Worm (Caenorhabditis elegans) whole organism, early embryonic: ENCODE data around the gene dnj-16.

Experiments
- B0310.2 ChIP-seq: sonication (generic microtip); optimal IDR thresholded peaks from 2 replicates; lab custom pipeline; 2016; ENCODE audit warnings: mild to moderate bottlenecking, missing genetic modification characterization, missing compliant biosample characterization
- F13C5.2 ChIP-seq: sonication (generic microtip); optimal IDR thresholded peaks from 2 replicates; lab custom pipeline; 2017; ENCODE audit warnings: mild to moderate bottlenecking, missing genetic modification characterization, inconsistent platforms, missing compliant biosample characterization
- aly-1 ChIP-seq: sonication (generic microtip); optimal IDR thresholded peaks from 2 replicates; lab custom pipeline; 2016; ENCODE audit warnings: missing genetic modification characterization, missing compliant biosample characterization
- ama-1 ChIP-seq: fragments of 150-350 bp; optimal IDR thresholded peaks from 2 replicates; lab custom pipeline; 2014
- ceh-13 ChIP-seq: fragments of 200-800 bp; sonication (Bioruptor generic); optimal IDR thresholded peaks from 2 replicates; lab custom pipeline; 2018; ENCODE audit warnings: mild to moderate bottlenecking, missing genetic modification characterization, missing compliant biosample characterization
- ceh-36 ChIP-seq: sonication (generic microtip); optimal IDR thresholded peaks from 2 replicates; lab custom pipeline; 2016; ENCODE audit warnings: missing genetic modification characterization, inconsistent platforms, missing compliant biosample characterization
- ets-7 ChIP-seq: sonication (generic microtip); optimal IDR thresholded peaks from 2 replicates; lab custom pipeline; 2016; ENCODE audit warnings: missing genotype, missing genetic modification characterization, missing compliant biosample characterization
- flt-1 ChIP-seq: fragments of 200-800 bp; sonication (Bioruptor generic); IDR thresholded peaks from 2 replicates; pipeline ENCODE4 v1.3.6; 2022; ENCODE audit warnings: missing genetic modification characterization, missing compliant biosample characterization
- hmbx-1 ChIP-seq: sonication (generic microtip); optimal IDR thresholded peaks from 2 replicates; lab custom pipeline; 2016; ENCODE audit warnings: mild to moderate bottlenecking, missing genetic modification characterization, missing compliant biosample characterization
- hmg-4 ChIP-seq: fragments of 200-800 bp; sonication (Bioruptor generic); optimal IDR thresholded peaks from 2 replicates; lab custom pipeline; 2018; ENCODE audit warnings: mild to moderate bottlenecking, missing genetic modification characterization, missing compliant biosample characterization
- hnd-1 ChIP-seq: sonication (generic microtip); optimal IDR thresholded peaks from 2 replicates; lab custom pipeline; 2016; ENCODE audit warnings: missing genetic modification characterization, missing compliant biosample characterization
- pes-1 ChIP-seq: fragments of 200-800 bp; sonication (Bioruptor generic); IDR thresholded peaks from 2 replicates; pipeline ENCODE4 v1.3.6; 2022; ENCODE audit warnings: missing genetic modification reagents, missing genetic modification characterization, missing compliant biosample characterization
- scrt-1 ChIP-seq: fragments of 200-800 bp; sonication (Bioruptor generic); IDR thresholded peaks from 2 replicates; pipeline ENCODE4 v1.3.6; 2022; ENCODE audit warnings: missing genetic modification characterization, missing compliant biosample characterization
- sea-1 ChIP-seq: fragments of 200-800 bp; sonication (Bioruptor generic); conservative IDR thresholded peaks from 2 replicates; pipeline ENCODE4 v1.3.6; 2022; ENCODE audit warnings: missing genetic modification characterization, missing compliant biosample characterization
- tbx-11 ChIP-seq: fragments of 200-800 bp; sonication (Bioruptor generic); IDR thresholded peaks from 2 replicates; pipeline ENCODE4 v1.3.6; 2022; ENCODE audit warnings: missing genetic modification characterization, missing compliant biosample characterization
- tbx-37 ChIP-seq: fragments of 200-800 bp; sonication (Bioruptor generic); conservative IDR thresholded peaks from 2 replicates; pipeline ENCODE4 v1.3.6; 2022; ENCODE audit warnings: missing genetic modification reagents, missing genetic modification characterization, missing compliant biosample characterization
- tra-4 ChIP-seq: sonication (generic microtip); optimal IDR thresholded peaks from 2 replicates; lab custom pipeline; 2017; ENCODE audit warnings: missing genetic modification characterization, missing compliant biosample characterization

The dnj-16 gene

DNA sequence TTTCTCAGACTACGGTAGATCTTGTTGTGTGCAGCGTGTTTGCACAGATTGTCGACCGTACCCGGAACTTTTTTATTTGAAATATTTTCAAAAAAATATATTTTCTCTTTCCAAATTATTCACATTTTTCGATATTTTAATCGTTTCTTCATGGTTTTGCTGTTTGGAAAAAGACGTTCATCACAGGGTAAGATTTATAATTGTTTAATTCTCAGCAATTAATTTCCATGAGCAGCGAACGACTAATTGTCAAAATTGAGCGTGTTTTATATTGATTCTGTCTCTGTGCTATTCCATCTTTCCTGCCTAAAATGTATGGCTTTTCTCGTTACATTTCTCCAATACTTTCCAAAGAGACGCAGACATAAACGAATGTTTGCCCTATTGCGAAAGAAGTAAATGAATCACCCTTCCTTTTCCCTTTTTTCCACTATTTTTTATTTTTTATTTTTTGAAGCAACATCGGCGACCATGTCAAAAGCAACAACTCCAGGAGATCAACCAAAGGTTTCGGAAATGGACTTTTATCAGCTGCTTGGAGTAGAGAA, at the start of gene dnj-16:
Gene dnj-16 (plus strand): TSS at position 51 of the 548 bp plus-strand sequence.
- no peak for TF ChIP-seq aly-1 (tag; lab: Kevin White, UChicago)
- no peak for TF ChIP-seq hmg-4 (GFP tag; lab: Kevin White, UChicago)
- peak; percentile 9 for TF ChIP-seq F13C5.2

DNA sequence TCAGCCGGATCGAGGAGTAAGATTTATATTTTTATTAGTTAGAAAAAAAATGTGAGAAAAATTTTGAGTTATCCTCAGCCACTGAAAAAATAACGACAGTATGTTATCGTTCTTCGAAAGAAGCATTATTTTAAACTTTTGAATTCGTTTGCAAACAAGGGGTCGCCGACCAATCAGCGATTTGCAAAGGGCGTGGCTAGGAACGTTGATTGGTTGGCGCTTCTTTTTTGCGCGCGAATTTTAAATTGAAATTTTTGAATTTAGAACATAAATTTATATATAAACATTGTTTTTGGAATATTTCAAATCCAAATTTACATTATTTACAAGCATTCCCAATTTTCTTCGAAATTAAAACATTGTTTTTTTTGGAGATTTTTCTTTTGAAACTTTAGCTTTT, 47.8 kb upstream of the dnj-16 start:
- TF ChIP-seq ceh-36 (tag; lab: Kevin White, UChicago) (no peak), ets-7 (no peak), scrt-1 (no peak), sea-1 (GFP tag; lab: Robert Waterston, UW) (no peak), tbx-37 (GFP tag; lab: Robert Waterston, UW) (no peak), hmg-4 (GFP tag; lab: Kevin White, UChicago) (no peak), F13C5.2 (no peak), tra-4 (no peak), ceh-13 (GFP tag; lab: Kevin White, UChicago) (no peak), flt-1 (GFP tag; lab: Robert Waterston, UW) (no peak), ama-1 (lab: Kevin White, UChicago) (no peak), pes-1 (GFP tag; lab: Robert Waterston, UW) (no peak)

DNA sequence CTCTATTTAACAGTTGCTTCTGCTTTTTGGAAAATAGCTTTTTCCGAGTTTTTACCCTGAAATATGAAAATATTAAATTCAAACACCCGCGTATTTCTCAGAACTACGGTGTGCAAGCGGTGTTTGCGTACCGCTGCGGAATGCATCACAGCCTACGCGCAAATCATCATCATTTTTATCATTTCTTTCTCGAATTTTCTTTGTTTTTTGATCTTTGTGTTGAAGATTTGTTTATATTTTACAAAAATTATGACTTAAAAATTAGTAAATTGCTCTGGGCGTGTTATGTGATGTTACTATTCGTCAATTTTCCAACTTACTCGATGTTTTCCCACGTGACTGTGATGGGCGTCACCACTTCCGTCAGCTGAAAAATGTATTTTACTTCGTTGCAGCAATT, 40.0 kb upstream of the dnj-16 start:
- no peak for TF ChIP-seq hnd-1 (tag; lab: Kevin White, UChicago)
- TF ChIP-seq ets-7: no peak
- TF ChIP-seq ceh-36 (tag; lab: Kevin White, UChicago): no peak
- no peak for TF ChIP-seq ceh-13 (GFP tag; lab: Kevin White, UChicago)
- TF ChIP-seq F13C5.2: peak; percentile 64
- TF ChIP-seq pes-1 (GFP tag; lab: Robert Waterston, UW): no peak
- TF ChIP-seq tbx-37 (GFP tag; lab: Robert Waterston, UW): no peak

DNA sequence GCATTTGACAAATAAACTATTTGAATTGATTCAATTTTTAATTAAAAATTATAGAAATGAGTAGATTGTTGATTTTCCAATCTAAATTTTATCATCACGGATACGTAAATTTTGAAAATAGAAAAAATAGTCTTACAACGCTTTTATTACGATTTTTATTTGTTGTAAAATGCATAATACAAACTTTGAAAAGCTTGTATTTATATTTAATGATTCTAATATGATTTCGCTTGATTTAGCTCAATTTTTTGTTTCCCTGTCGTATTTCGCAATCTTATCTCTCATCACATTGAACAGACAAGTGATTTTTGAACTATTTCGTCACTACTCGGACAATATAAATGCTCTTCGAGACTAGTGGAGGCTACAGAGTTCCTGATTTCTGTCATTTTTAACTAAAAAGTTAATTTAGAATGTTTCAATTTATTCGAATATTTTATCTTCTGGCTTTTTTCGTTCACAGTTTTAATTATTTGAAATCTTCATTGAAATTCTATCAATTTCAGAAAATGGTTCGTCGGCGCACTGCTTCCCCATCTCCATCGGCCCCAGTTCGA, 39.3 kb upstream of the dnj-16 start, which contains the start of the genes wht-3 and har-1:
Gene wht-3 (minus strand): TSS at position 51 of the 557 bp plus-strand sequence.
Gene har-1 (plus strand): TSS at position 507 of the 557 bp plus-strand sequence.
- TF ChIP-seq hmg-4 (GFP tag; lab: Kevin White, UChicago) (no peak), F13C5.2 (no peak), tbx-37 (GFP tag; lab: Robert Waterston, UW) (no peak), ceh-13 (GFP tag; lab: Kevin White, UChicago) (no peak), ets-7 (no peak), pes-1 (GFP tag; lab: Robert Waterston, UW) (no peak)

DNA sequence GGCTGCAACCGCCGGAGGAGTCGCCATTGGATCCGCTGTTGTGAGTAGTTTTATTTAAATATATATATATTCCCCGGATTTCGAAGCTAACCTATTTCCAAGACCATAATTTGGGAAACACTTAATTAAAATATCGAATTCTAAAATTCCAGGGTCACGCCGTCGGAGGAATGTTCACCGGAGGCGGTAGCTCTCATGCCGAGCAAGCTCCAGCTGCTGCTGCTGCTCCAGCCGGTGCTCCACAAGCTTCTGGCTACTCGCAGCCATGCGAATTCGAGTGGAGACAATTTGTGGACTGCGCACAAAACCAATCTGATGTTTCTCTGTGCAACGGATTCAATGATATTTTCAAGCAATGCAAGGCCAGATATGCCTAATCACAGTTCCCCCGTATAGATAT, 38.6 kb upstream of the dnj-16 start:
- TF ChIP-seq hmbx-1 (tag; lab: Kevin White, UChicago): no peak
- no peak for TF ChIP-seq scrt-1
- TF ChIP-seq ceh-36 (tag; lab: Kevin White, UChicago): no peak
- no peak for TF ChIP-seq aly-1 (tag; lab: Kevin White, UChicago)
- no peak for TF ChIP-seq B0310.2 (tag; lab: Kevin White, UChicago)
- no peak for TF ChIP-seq tbx-37 (GFP tag; lab: Robert Waterston, UW)
- no peak for TF ChIP-seq hmg-4 (GFP tag; lab: Kevin White, UChicago)
- no peak for TF ChIP-seq sea-1 (GFP tag; lab: Robert Waterston, UW)
- no peak for TF ChIP-seq ceh-13 (GFP tag; lab: Kevin White, UChicago)

DNA sequence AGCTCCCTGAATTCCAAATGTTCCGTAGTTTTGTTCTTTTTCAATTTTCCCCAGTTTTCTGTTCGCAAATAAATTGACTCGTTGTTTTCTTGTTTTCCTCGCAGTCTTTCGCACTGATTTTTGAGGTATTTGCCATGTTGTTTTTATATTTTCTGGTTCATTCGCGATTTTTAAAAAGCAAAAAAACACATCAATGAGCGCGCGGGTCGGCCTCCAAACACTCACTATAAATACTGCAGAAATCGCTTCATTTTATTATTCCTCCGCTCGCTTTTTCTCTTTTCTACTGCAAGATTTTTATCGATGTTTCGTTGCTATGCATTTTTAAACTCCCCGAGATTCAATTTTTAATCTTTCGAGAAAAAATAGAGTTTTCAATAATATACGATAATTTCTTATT, 38.1 kb upstream of the dnj-16 start:
- no peak for TF ChIP-seq hnd-1 (tag; lab: Kevin White, UChicago)
- TF ChIP-seq flt-1 (GFP tag; lab: Robert Waterston, UW): no peak

DNA sequence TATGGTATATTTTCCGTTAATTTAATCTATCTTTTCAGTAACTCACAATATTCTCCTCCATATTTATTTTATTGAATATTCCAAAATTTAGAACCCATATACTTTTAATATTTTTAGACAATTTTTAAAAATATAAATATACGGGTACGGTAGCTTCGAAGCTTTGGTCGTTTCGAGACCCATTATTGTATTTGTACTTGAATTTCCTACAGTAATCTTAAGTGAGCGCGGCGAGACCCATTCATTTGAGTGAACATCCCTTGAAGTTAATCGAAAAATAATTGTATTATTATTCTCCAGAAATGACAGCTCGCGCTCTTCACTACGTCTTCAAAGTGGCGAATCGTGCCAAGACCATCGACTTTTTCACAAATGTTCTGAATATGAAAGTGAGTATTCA, 37.6 kb upstream of the dnj-16 start, which contains the start of gene glod-4:
Gene glod-4 (plus strand): TSS at position 301 of the 400 bp plus-strand sequence.
- TF ChIP-seq F13C5.2 (no peak), ama-1 (lab: Kevin White, UChicago) (no peak), sea-1 (GFP tag; lab: Robert Waterston, UW) (no peak), B0310.2 (tag; lab: Kevin White, UChicago) (no peak), ets-7 (no peak), ceh-13 (GFP tag; lab: Kevin White, UChicago) (no peak), tra-4 (no peak), flt-1 (GFP tag; lab: Robert Waterston, UW) (no peak), tbx-37 (GFP tag; lab: Robert Waterston, UW) (no peak), scrt-1 (no peak), hmbx-1 (tag; lab: Kevin White, UChicago) (no peak), ceh-36 (tag; lab: Kevin White, UChicago) (no peak), tbx-11 (no peak)

DNA sequence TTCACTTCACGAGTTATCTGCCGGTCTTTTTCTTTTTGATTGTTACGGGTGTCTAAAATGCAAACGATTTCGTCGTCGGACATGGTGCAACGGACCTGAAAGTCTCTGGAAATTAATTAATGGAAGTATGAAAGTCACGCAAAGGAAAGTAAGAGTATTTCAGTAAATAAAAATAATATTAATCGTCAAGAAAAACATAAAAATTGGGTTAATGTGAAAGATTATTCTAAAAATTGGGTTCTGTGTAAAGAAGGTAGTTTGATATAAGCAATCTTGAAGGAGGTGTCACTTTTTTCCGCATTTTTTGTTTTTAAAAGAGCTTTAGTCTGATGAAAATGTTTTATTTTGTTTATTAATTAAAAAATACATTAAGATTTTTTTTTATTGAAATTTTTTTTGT, 33.6 kb upstream of the dnj-16 start, which contains the start of gene C16C10.9:
Gene C16C10.9 (minus strand): TSS at position 101 of the 400 bp plus-strand sequence.
- TF ChIP-seq B0310.2 (tag; lab: Kevin White, UChicago) (no peak), tbx-37 (GFP tag; lab: Robert Waterston, UW) (no peak), flt-1 (GFP tag; lab: Robert Waterston, UW) (no peak), tra-4 (no peak)
